Worm (Caenorhabditis elegans) whole organism, young adult: ENCODE data around the gene F44D12.6.

Experiments
- B0336.3 ChIP-seq: fragments of 200-800 bp; sonication (Bioruptor generic); IDR thresholded peaks from 2 replicates; pipeline ENCODE4 v1.3.6; 2022; ENCODE audit warnings: missing genetic modification characterization, missing compliant biosample characterization
- C06A6.2 ChIP-seq: fragments of 200-800 bp; sonication (Bioruptor generic); conservative IDR thresholded peaks from 2 replicates; pipeline ENCODE4 v1.3.6; 2022; ENCODE audit warnings: missing genetic modification characterization, missing compliant biosample characterization
- C17E4.6 ChIP-seq: fragments of 200-800 bp; sonication (Bioruptor generic); IDR thresholded peaks from 2 replicates; pipeline ENCODE4 v1.3.6; 2022; ENCODE audit warnings: missing genetic modification reagents, missing genetic modification characterization, missing compliant biosample characterization
- F10E7.11 ChIP-seq: sonication (generic microtip); optimal IDR thresholded peaks from 2 replicates; lab custom pipeline; 2017; ENCODE audit warnings: mild to moderate bottlenecking, missing genetic modification characterization, moderate library complexity, missing compliant biosample characterization
- F37B4.10 ChIP-seq: fragments of 200-800 bp; sonication (Bioruptor generic); IDR thresholded peaks from 2 replicates; pipeline ENCODE4 v1.3.6; 2022; ENCODE audit warnings: missing genetic modification characterization, missing compliant biosample characterization
- F52B5.7 ChIP-seq: sonication (generic microtip); optimal IDR thresholded peaks from 2 replicates; lab custom pipeline; 2016; ENCODE audit warnings: mild to moderate bottlenecking, missing genetic modification characterization, missing compliant biosample characterization
- F57A8.1 ChIP-seq: fragments of 200-800 bp; sonication (Bioruptor generic); optimal IDR thresholded peaks from 2 replicates; lab custom pipeline; 2018; ENCODE audit warnings: mild to moderate bottlenecking, missing genetic modification characterization, moderate library complexity, missing compliant biosample characterization
- T07F8.4 ChIP-seq: sonication (generic microtip); optimal IDR thresholded peaks from 2 replicates; lab custom pipeline; 2016; ENCODE audit warnings: mild to moderate bottlenecking, missing genetic modification characterization, moderate library complexity, missing compliant biosample characterization
- Y53F4B.3 ChIP-seq: fragments of 200-800 bp; sonication (Bioruptor generic); IDR thresholded peaks from 2 replicates; pipeline ENCODE4 v1.3.6; 2022; ENCODE audit warnings: missing genetic modification reagents, missing genetic modification characterization, missing compliant biosample characterization
- ZK185.1 ChIP-seq: sonication (generic microtip); optimal IDR thresholded peaks from 2 replicates; lab custom pipeline; 2016; ENCODE audit warnings: mild to moderate bottlenecking, missing genetic modification characterization, missing compliant biosample characterization; ENCODE audit not compliant: poor library complexity, severe bottlenecking
- atf-7 ChIP-seq: sonication (generic microtip); optimal IDR thresholded peaks from 2 replicates; lab custom pipeline; 2017; ENCODE audit warnings: mild to moderate bottlenecking, missing genetic modification characterization, missing compliant biosample characterization
- athp-1 ChIP-seq: sonication (generic microtip); optimal IDR thresholded peaks from 2 replicates; lab custom pipeline; 2017; ENCODE audit warnings: mild to moderate bottlenecking, missing genetic modification characterization, missing compliant biosample characterization
- attf-5 ChIP-seq: fragments of 200-800 bp; sonication (Bioruptor generic); optimal IDR thresholded peaks from 2 replicates; lab custom pipeline; 2018; ENCODE audit warnings: mild to moderate bottlenecking, missing genetic modification characterization, missing compliant biosample characterization
- attf-6 ChIP-seq: fragments of 200-800 bp; sonication (Bioruptor generic); IDR thresholded peaks from 2 replicates; pipeline ENCODE4 v1.3.6; 2022; ENCODE audit warnings: missing genetic modification reagents, missing genetic modification characterization, missing compliant biosample characterization
- cebp-2 ChIP-seq: fragments of 200-800 bp; sonication (Bioruptor generic); IDR thresholded peaks from 2 replicates; pipeline ENCODE4 v1.3.6; 2022; ENCODE audit warnings: missing genetic modification characterization, missing compliant biosample characterization
- ceh-27 ChIP-seq: fragments of 200-800 bp; sonication (Bioruptor generic); optimal IDR thresholded peaks from 2 replicates; lab custom pipeline; 2018; ENCODE audit warnings: mild to moderate bottlenecking, missing genetic modification characterization, moderate library complexity, missing compliant biosample characterization
- chd-7 ChIP-seq: sonication (generic microtip); optimal IDR thresholded peaks from 2 replicates; lab custom pipeline; 2016; ENCODE audit warnings: mild to moderate bottlenecking, missing genetic modification characterization, moderate library complexity, missing compliant biosample characterization
- dox-1 ChIP-seq: fragments of 200-800 bp; sonication (Bioruptor generic); IDR thresholded peaks from 2 replicates; pipeline ENCODE4 v1.3.6; 2022; ENCODE audit warnings: missing genetic modification reagents, missing genetic modification characterization, missing compliant biosample characterization
- egrh-3 ChIP-seq: fragments of 200-800 bp; sonication (Bioruptor generic); IDR thresholded peaks from 2 replicates; pipeline ENCODE4 v1.3.6; 2022; ENCODE audit warnings: missing genetic modification reagents, missing genetic modification characterization, missing compliant biosample characterization
- ekl-4 ChIP-seq: fragments of 200-800 bp; sonication (Bioruptor generic); IDR thresholded peaks from 2 replicates; pipeline ENCODE4 v1.3.6; 2022; ENCODE audit warnings: missing genetic modification reagents, missing genetic modification characterization, missing compliant biosample characterization
- ets-4 ChIP-seq: fragments of 200-800 bp; sonication (Bioruptor generic); optimal IDR thresholded peaks from 2 replicates; lab custom pipeline; 2018; ENCODE audit warnings: mild to moderate bottlenecking, missing genetic modification characterization, missing compliant biosample characterization
- him-1 ChIP-seq: sonication (generic microtip); optimal IDR thresholded peaks from 2 replicates; lab custom pipeline; 2016; ENCODE audit warnings: missing genotype, missing genetic modification reagents, missing genetic modification characterization, missing compliant biosample characterization
- hlh-12 ChIP-seq: sonication (generic microtip); optimal IDR thresholded peaks from 2 replicates; lab custom pipeline; 2016; ENCODE audit warnings: missing genetic modification characterization, missing compliant biosample characterization
- hsf-1 ChIP-seq: fragments of 200-800 bp; sonication (Bioruptor generic); IDR thresholded peaks from 2 replicates; pipeline ENCODE4 v1.3.6; 2022; ENCODE audit warnings: missing genetic modification reagents, missing genetic modification characterization, missing compliant biosample characterization
- lag-1 ChIP-seq: fragments of 200-800 bp; sonication (Bioruptor generic); IDR thresholded peaks from 2 replicates; pipeline ENCODE4 v1.3.6; 2022; ENCODE audit warnings: missing genetic modification reagents, missing genetic modification characterization, missing compliant biosample characterization
- let-607 ChIP-seq, 2 experiments: fragments of 200-800 bp in 1 of 2; sonication (Bioruptor generic) in 1 of 2; sonication (generic microtip) in 1 of 2; optimal IDR thresholded peaks; 2 replicates each; lab custom pipeline; 2016 to 2018; ENCODE audit warnings: mild to moderate bottlenecking in 2 of 2, missing compliant biosample characterization in 2 of 2, missing genetic modification characterization in 2 of 2, moderate library complexity in 2 of 2, missing genotype in 1 of 2
- lin-35 ChIP-seq, 3 experiments: fragments of 150-350 bp in 2 of 3; sonication (generic microtip) in 1 of 3; optimal IDR thresholded peaks; 2 replicates each; lab custom pipeline; 2014 to 2018; ENCODE audit warnings: missing biosample characterization in 3 of 3, missing genetic modification characterization in 3 of 3, missing genetic modification reagents in 3 of 3
- nfya-1 ChIP-seq: sonication (generic microtip); optimal IDR thresholded peaks from 2 replicates; lab custom pipeline; 2017; ENCODE audit warnings: antibody characterized with exemption, missing compliant biosample characterization, missing genetic modification characterization, borderline replicate concordance; ENCODE audit not compliant: insufficient read depth
- nhr-80 ChIP-seq: sonication (generic microtip); optimal IDR thresholded peaks from 2 replicates; lab custom pipeline; 2016; ENCODE audit warnings: missing genetic modification characterization, missing compliant biosample characterization
- pbrm-1 ChIP-seq: fragments of 200-800 bp; sonication (Bioruptor generic); IDR thresholded peaks from 2 replicates; pipeline ENCODE4 v1.3.6; 2022; ENCODE audit warnings: missing genetic modification reagents, missing genetic modification characterization, missing compliant biosample characterization
- rcor-1 ChIP-seq: fragments of 200-800 bp; sonication (Bioruptor generic); IDR thresholded peaks from 2 replicates; pipeline ENCODE4 v1.3.6; 2022; ENCODE audit warnings: missing genetic modification reagents, missing genetic modification characterization, missing compliant biosample characterization
- rpc-1 ChIP-seq, 2 experiments: fragments of 150-350 bp in 1 of 2; sonication (generic microtip) in 1 of 2; optimal IDR thresholded peaks; 2 replicates each; lab custom pipeline; 2014 to 2018; ENCODE audit warnings: missing biosample characterization in 1 of 2, missing genetic modification characterization in 1 of 2, missing genetic modification reagents in 1 of 2, missing genotype in 1 of 2
- sea-2 ChIP-seq: fragments of 200-800 bp; sonication (Bioruptor generic); IDR thresholded peaks from 2 replicates; pipeline ENCODE4 v1.3.6; 2022; ENCODE audit warnings: missing genetic modification characterization, missing compliant biosample characterization
- snpc-1.3 ChIP-seq: sonication (generic microtip); optimal IDR thresholded peaks from 2 replicates; lab custom pipeline; 2017; ENCODE audit warnings: missing genetic modification characterization, mild to moderate bottlenecking, missing compliant biosample characterization, antibody characterized with exemption, moderate library complexity, missing genotype, missing genetic modification reagents; ENCODE audit not compliant: insufficient read depth
- snpc-3.4 ChIP-seq: sonication (generic microtip); optimal IDR thresholded peaks from 2 replicates; lab custom pipeline; 2017; ENCODE audit warnings: missing genetic modification characterization, mild to moderate bottlenecking, missing compliant biosample characterization, antibody characterized with exemption, moderate library complexity, missing genotype, missing genetic modification reagents
- zfh-2 ChIP-seq: fragments of 200-800 bp; sonication (Bioruptor generic); conservative IDR thresholded peaks from 2 replicates; pipeline ENCODE4 v1.3.6; 2022; ENCODE audit warnings: missing genetic modification reagents, missing genetic modification characterization, missing compliant biosample characterization
- ztf-22 ChIP-seq: fragments of 200-800 bp; sonication (Bioruptor generic); optimal IDR thresholded peaks from 2 replicates; lab custom pipeline; 2018; ENCODE audit warnings: mild to moderate bottlenecking, missing genetic modification characterization, moderate library complexity, missing compliant biosample characterization
- ztf-25 ChIP-seq: fragments of 200-800 bp; sonication (Bioruptor generic); IDR thresholded peaks from 2 replicates; pipeline ENCODE4 v1.3.6; 2022; ENCODE audit warnings: missing genetic modification reagents, missing genetic modification characterization, missing compliant biosample characterization
- ztf-6 ChIP-seq: fragments of 200-800 bp; sonication (Bioruptor generic); IDR thresholded peaks from 2 replicates; pipeline ENCODE4 v1.3.6; 2022; ENCODE audit warnings: missing genetic modification reagents, missing genetic modification characterization, missing compliant biosample characterization

The F44D12.6 gene

ce11 chrIV:10051088-10051487, 17.9 kb downstream of the F44D12.6 start, which contains the start of gene T04B2.8:
T04B2.8 (minus strand) TSS chrIV:10051188.
- TF ChIP-seq ztf-25 (GFP tag; lab: Robert Waterston, UW): no peak
- TF ChIP-seq F37B4.10 (GFP tag; lab: Robert Waterston, UW): no peak
- TF ChIP-seq egrh-3 (GFP tag; lab: Robert Waterston, UW): no peak
- TF ChIP-seq F57A8.1: no peak
- no peak for TF ChIP-seq rcor-1 (GFP tag; lab: Robert Waterston, UW)
- TF ChIP-seq lin-35 (GFP tag; optimal IDR thresholded peaks at IDR 0.05; lab: Kevin White, UChicago): no peak
- TF ChIP-seq dox-1 (GFP tag; lab: Robert Waterston, UW): no peak
- TF ChIP-seq pbrm-1 (GFP tag; lab: Robert Waterston, UW): no peak
- no peak for TF ChIP-seq lag-1
- TF ChIP-seq ztf-6 (GFP tag; lab: Robert Waterston, UW): no peak
- no peak for TF ChIP-seq attf-5 (GFP tag; lab: Kevin White, UChicago)
- no peak for TF ChIP-seq hlh-12 (tag; lab: Kevin White, UChicago)
- TF ChIP-seq hsf-1 (GFP tag; lab: Robert Waterston, UW): no peak
- TF ChIP-seq attf-6 (GFP tag; lab: Robert Waterston, UW): no peak
- no peak for TF ChIP-seq athp-1 (tag; lab: Kevin White, UChicago)
- TF ChIP-seq B0336.3: no peak
- TF ChIP-seq sea-2 (GFP tag; lab: Robert Waterston, UW): no peak
- TF ChIP-seq chd-7 (tag; lab: Kevin White, UChicago): no peak
- TF ChIP-seq ZK185.1 (tag; lab: Kevin White, UChicago): no peak
- no peak for TF ChIP-seq zfh-2 (GFP tag; lab: Robert Waterston, UW)

ce11 chrIV:10053550-10053949, 20.4 kb downstream of the F44D12.6 start, which contains the start of gene srv-12:
srv-12 (minus strand) TSS chrIV:10053650.
- no peak for TF ChIP-seq rcor-1 (GFP tag; lab: Robert Waterston, UW)
- TF ChIP-seq ekl-4 (GFP tag; lab: Robert Waterston, UW): no peak
- no peak for TF ChIP-seq F57A8.1

ce11 chrIV:10056138-10056537, 23.0 kb downstream of the F44D12.6 start, which contains the start of gene T04B2.7:
T04B2.7 (minus strand) TSS chrIV:10056238.
- no peak for TF ChIP-seq nfya-1 (tag; lab: Kevin White, UChicago)
- TF ChIP-seq rpc-1 (optimal IDR thresholded peaks at IDR 0.05; lab: Kevin White, UChicago): no peak
- no peak for TF ChIP-seq rpc-1 (tag; optimal IDR thresholded peaks at IDR 0.05; lab: Kevin White, UChicago)
- no peak for TF ChIP-seq T07F8.4 (tag; lab: Kevin White, UChicago)
- TF ChIP-seq athp-1 (tag; lab: Kevin White, UChicago): no peak
- TF ChIP-seq atf-7 (tag; lab: Kevin White, UChicago): no peak
- TF ChIP-seq C06A6.2 (GFP tag; lab: Robert Waterston, UW): no peak
- TF ChIP-seq him-1: no peak
- no peak for TF ChIP-seq lin-35 (GFP tag; optimal IDR thresholded peaks at IDR 0.05; lab: Kevin White, UChicago)
- no peak for TF ChIP-seq ztf-6 (GFP tag; lab: Robert Waterston, UW)
- TF ChIP-seq ceh-27 (GFP tag; lab: Kevin White, UChicago): no peak

- TF ChIP-seq ztf-25 (GFP tag; lab: Robert Waterston, UW): no peak
- TF ChIP-seq snpc-1.3 (tag; lab: Kevin White, UChicago): no peak
- TF ChIP-seq F52B5.7: no peak
- no peak for TF ChIP-seq egrh-3 (GFP tag; lab: Robert Waterston, UW)
- TF ChIP-seq atf-7 (tag; lab: Kevin White, UChicago): peak; percentile 4
- TF ChIP-seq let-607 (tag; optimal IDR thresholded peaks at IDR 0.05; lab: Kevin White, UChicago): peak in 1 of 2 experiments; percentile 53
- no peak for TF ChIP-seq cebp-2 (GFP tag; lab: Robert Waterston, UW)
- peak; percentile 73 for TF ChIP-seq nhr-80 (tag; lab: Kevin White, UChicago)
- no peak for TF ChIP-seq C17E4.6 (GFP tag; lab: Robert Waterston, UW)
- TF ChIP-seq athp-1 (tag; lab: Kevin White, UChicago): no peak
- TF ChIP-seq Y53F4B.3: no peak
- TF ChIP-seq snpc-3.4 (tag; lab: Kevin White, UChicago): no peak
- TF ChIP-seq ztf-22 (GFP tag; lab: Kevin White, UChicago): peak; percentile 17
- TF ChIP-seq rpc-1 (optimal IDR thresholded peaks at IDR 0.05; lab: Kevin White, UChicago): no peak
- no peak for TF ChIP-seq rpc-1 (tag; optimal IDR thresholded peaks at IDR 0.05; lab: Kevin White, UChicago)
- TF ChIP-seq ets-4: peak; percentile 40
- no peak for TF ChIP-seq F10E7.11 (tag; lab: Kevin White, UChicago)
- TF ChIP-seq, all 124 proteins: peak for 5
Observed at ce11 chrIV:10059175-10059574, 26.0 kb downstream of the F44D12.6 start.
